In the genomic region with DNA sequence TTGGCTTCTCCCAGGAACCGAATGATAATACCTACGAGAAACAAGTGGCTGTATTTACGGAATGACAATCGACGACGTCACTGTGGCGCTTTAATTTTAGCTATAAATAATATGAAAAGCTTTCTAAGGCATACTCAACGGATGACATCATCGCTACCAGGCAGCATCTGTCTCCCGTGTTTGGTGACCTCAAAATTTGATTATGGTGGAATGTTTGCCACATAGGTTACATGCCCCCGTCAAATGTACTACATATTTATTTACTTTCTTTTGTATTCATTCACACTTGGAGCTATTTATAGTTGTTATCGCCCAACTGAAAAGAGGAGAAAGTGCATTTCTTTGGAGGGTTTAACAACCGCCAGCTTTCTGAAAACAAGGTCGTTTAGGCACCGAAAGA, we compare ENCODE assay signal across 4 fruit fly cellular contexts.
A peak's percentile ranks its signal among the peaks of the same experiment; 100 is the strongest.
TF ChIP-seq lines count a peak whose summit lies in the region.

No protein-coding gene starts in this region.

- TF ChIP-seq CTCF in whole organism, embryonic (GFP tag; optimal IDR thresholded peaks at IDR 0.05; lab: Kevin White, UChicago) = no peak

TF ChIP-seq in whole organism, adult, 20 proteins besides CTCF, POLR2A, EP300 and RAD21:
- TF ChIP-seq kay (GFP tag; lab: Kevin White, UChicago; ENCODE audit: borderline replicate concordance) (peak; percentile 82), CG7101 (tag; optimal IDR thresholded peaks at IDR 0.05; lab: Kevin White, UChicago) (no peak), CG33017 (tag; optimal IDR thresholded peaks at IDR 0.05; lab: Kevin White, UChicago) (no peak), CG14711 (tag; optimal IDR thresholded peaks at IDR 0.05; lab: Kevin White, UChicago) (no peak)

TF ChIP-seq in whole organism, embryonic, 481 proteins besides CTCF, POLR2A, EP300 and RAD21:
- TF ChIP-seq kah (GFP tag; optimal IDR thresholded peaks at IDR 0.05; lab: Kevin White, UChicago) (peak; percentile 15), ken (GFP tag; IDR thresholded peaks at IDR 0.05; lab: Robert Waterston, UW) (0 out of 3 replicates have a peak, but pooled peaks have one; percentile 32), CG14965 (GFP tag; optimal IDR thresholded peaks at IDR 0.05; lab: Kevin White, UChicago; ENCODE audit: borderline replicate concordance) (no peak), BtbVII (GFP tag; optimal IDR thresholded peaks at IDR 0.05; lab: Kevin White, UChicago) (peak; percentile 4), CG2889 (GFP tag; IDR thresholded peaks at IDR 0.05; lab: Robert Waterston, UW) (no peak), CG10147 (GFP tag; optimal IDR thresholded peaks at IDR 0.05; lab: Kevin White, UChicago) (no peak), CG8281 (tag; optimal IDR thresholded peaks at IDR 0.05; lab: Kevin White, UChicago) (peak; percentile 4), otp (GFP tag; IDR thresholded peaks at IDR 0.05; lab: Robert Waterston, UW) (no peak), Nf-YA (GFP tag; IDR thresholded peaks at IDR 0.05; lab: Robert Waterston, UW) (no peak), CG30403 (GFP tag; optimal IDR thresholded peaks at IDR 0.05; lab: Kevin White, UChicago) (no peak), Med (GFP tag; lab: Kevin White, UChicago) (no peak), bbx (GFP tag; IDR thresholded peaks at IDR 0.05; lab: Robert Waterston, UW; ENCODE audit: partially characterized antibody) (no peak), Blimp-1 (GFP tag; optimal IDR thresholded peaks at IDR 0.05; lab: Kevin White, UChicago) (peak; percentile 27), Hr78 (GFP tag; optimal IDR thresholded peaks at IDR 0.05; lab: Kevin White, UChicago) (peak in 1 of 2 experiments; percentile 72), vvl (GFP tag; IDR thresholded peaks at IDR 0.05; lab: Robert Waterston, UW) (no peak), CG6254 (GFP tag; optimal IDR thresholded peaks at IDR 0.05; lab: Kevin White, UChicago) (no peak), CG7987 (GFP tag; optimal IDR thresholded peaks at IDR 0.05; lab: Kevin White, UChicago) (no peak), CG12769 (tag; optimal IDR thresholded peaks at IDR 0.05; lab: Kevin White, UChicago) (peak; percentile 35), CG11456 (GFP tag; IDR thresholded peaks at IDR 0.05; lab: Robert Waterston, UW) (no peak), sd (tag; optimal IDR thresholded peaks at IDR 0.05; lab: Kevin White, UChicago) (peak; percentile 89), p53 (GFP tag; optimal IDR thresholded peaks at IDR 0.05; lab: Kevin White, UChicago) (no peak)

TF ChIP-seq in whole organism, prepupa, 60 proteins besides CTCF, POLR2A, EP300 and RAD21:
- TF ChIP-seq CG10631 (GFP tag; optimal IDR thresholded peaks at IDR 0.05; lab: Kevin White, UChicago) = no peak
- peak; percentile 25 for TF ChIP-seq CG8319 (GFP tag; optimal IDR thresholded peaks at IDR 0.05; lab: Kevin White, UChicago)
- no peak for TF ChIP-seq CG8632 (GFP tag; optimal IDR thresholded peaks at IDR 0.05; lab: Kevin White, UChicago)
- no peak for TF ChIP-seq lz (GFP tag; optimal IDR thresholded peaks at IDR 0.05; lab: Kevin White, UChicago)
- TF ChIP-seq CG16779 (tag; optimal IDR thresholded peaks at IDR 0.05; lab: Kevin White, UChicago) = no peak
- peak; percentile 68 for TF ChIP-seq svp (GFP tag; lab: Kevin White, UChicago)
- TF ChIP-seq vri (GFP tag; optimal IDR thresholded peaks at IDR 0.05; lab: Kevin White, UChicago) = peak; percentile 26
- TF ChIP-seq Lpt (GFP tag; optimal IDR thresholded peaks at IDR 0.05; lab: Kevin White, UChicago) = no peak
- no peak for TF ChIP-seq acj6 (GFP tag; optimal IDR thresholded peaks at IDR 0.05; lab: Kevin White, UChicago)
TF ChIP-seq in whole organism, prepupa: peak in this region for 3.

TF ChIP-seq in whole organism, pupa, 21 proteins besides CTCF, POLR2A, EP300 and RAD21:
- no peak for TF ChIP-seq CG12605 (GFP tag; IDR thresholded peaks at IDR 0.05; lab: Robert Waterston, UW)
- TF ChIP-seq CG8159 (tag; optimal IDR thresholded peaks at IDR 0.05; lab: Kevin White, UChicago) = no peak
- peak; percentile 60 for TF ChIP-seq EcR (GFP tag; optimal IDR thresholded peaks at IDR 0.05; lab: Kevin White, UChicago)
- TF ChIP-seq Ets98B (GFP tag; IDR thresholded peaks at IDR 0.05; lab: Robert Waterston, UW) = no peak
